Fruit fly (Drosophila melanogaster): ENCODE data around the gene Pus1.

Gene Pus1

DNA sequence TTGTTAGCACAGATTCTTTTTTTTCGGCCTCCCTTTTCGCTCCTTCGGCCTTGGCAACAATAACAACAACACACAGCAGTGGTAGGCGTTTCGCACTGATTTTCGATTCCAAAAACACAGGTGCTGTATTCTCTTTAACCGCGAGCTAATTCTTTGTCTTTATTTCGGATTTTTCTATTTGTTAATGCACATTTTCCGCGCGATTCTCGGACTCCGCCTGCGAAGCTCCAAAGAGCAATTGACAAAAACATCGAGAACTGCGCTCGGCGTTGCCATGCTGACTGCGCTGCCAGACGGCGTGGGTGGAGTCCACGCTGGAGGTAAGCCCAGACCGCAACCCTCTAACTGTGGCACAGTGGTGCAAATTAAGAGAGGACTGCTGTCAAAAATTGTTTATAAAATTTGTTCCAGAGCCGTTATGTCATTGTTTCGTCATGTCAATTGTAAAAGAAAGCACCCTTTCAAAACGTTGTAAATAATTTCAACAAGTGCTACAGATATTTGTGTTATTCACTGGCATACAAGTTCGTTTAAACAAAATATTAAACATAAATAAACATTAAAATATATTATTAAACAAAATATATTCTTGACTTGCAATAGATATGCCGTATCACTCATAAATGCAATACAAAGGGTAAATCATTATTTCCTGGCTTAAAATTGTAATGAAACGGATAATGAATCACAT, 34.9 kb downstream of the Pus1 start, which contains the start of the genes DPCoAC and CG5180 (continued):
- TF ChIP-seq sc (optimal IDR thresholded peaks at IDR 0.05) (no peak), sc (GFP tag; optimal IDR thresholded peaks at IDR 0.05) (no peak), Hmr (GFP tag; optimal IDR thresholded peaks at IDR 0.05) (peak; percentile 69), CG9437 (GFP tag; optimal IDR thresholded peaks at IDR 0.05) (peak; percentile 59), BEAF-32 (GFP tag; optimal IDR thresholded peaks at IDR 0.05) (peak; percentile 63), amos (GFP tag; IDR thresholded peaks at IDR 0.05; ENCODE audit: partially characterized antibody) (peak; percentile 78), hbn (GFP tag; IDR thresholded peaks at IDR 0.05; ENCODE audit: partially characterized antibody) (peak; percentile 49), CG17359 (tag; optimal IDR thresholded peaks at IDR 0.05) (peak; percentile 56), Adf1 (GFP tag; IDR thresholded peaks at IDR 0.05) (peak; percentile 83), Dbx (GFP tag; IDR thresholded peaks at IDR 0.05) (peak; percentile 85), CG15696 (tag; optimal IDR thresholded peaks at IDR 0.05) (peak; percentile 42), CG6683 (GFP tag; optimal IDR thresholded peaks at IDR 0.05) (no peak), CG5180 (GFP tag; optimal IDR thresholded peaks at IDR 0.05) (peak; percentile 51), Doc2 (GFP tag; IDR thresholded peaks at IDR 0.05) (no peak), cg (GFP tag; optimal IDR thresholded peaks at IDR 0.05) (peak; percentile 56), Hr3 (GFP tag; optimal IDR thresholded peaks at IDR 0.05) (peak; percentile 61), jing (GFP tag; optimal IDR thresholded peaks at IDR 0.05) (no peak), Ets65A (GFP tag) (peak; percentile 95), bowl (GFP tag; IDR thresholded peaks at IDR 0.05) (no peak), CG10366 (GFP tag; IDR thresholded peaks at IDR 0.05) (peak; percentile 68), dmrt11E (tag; optimal IDR thresholded peaks at IDR 0.05) (peak; percentile 22), tgo (GFP tag; IDR thresholded peaks at IDR 0.05) (peak; percentile 72; the same call in 2 of the 3 replicates), CG13123 (GFP tag; optimal IDR thresholded peaks at IDR 0.05) (peak; percentile 51), CG33557 (GFP tag; optimal IDR thresholded peaks at IDR 0.05) (peak; percentile 16), ranshi (GFP tag; IDR thresholded peaks at IDR 0.05) (peak; percentile 70; the same call in 1 of the 2 replicates), Sox102F (GFP tag; optimal IDR thresholded peaks at IDR 0.05) (peak; percentile 48), danr (GFP tag; IDR thresholded peaks at IDR 0.05) (0 out of 2 replicates have a peak, but pooled peaks have one; percentile 33), ci (GFP tag; IDR thresholded peaks at IDR 0.05) (peak; percentile 76), CG30403 (GFP tag; optimal IDR thresholded peaks at IDR 0.05) (peak; percentile 73), Mes4 (GFP tag; optimal IDR thresholded peaks at IDR 0.05) (peak; percentile 14), Sry-δ (GFP tag; optimal IDR thresholded peaks at IDR 0.05) (peak; percentile 71), Antp (GFP tag; optimal IDR thresholded peaks at IDR 0.05) (peak; percentile 77), CG2889 (GFP tag; IDR thresholded peaks at IDR 0.05) (peak; percentile 71), gsb (GFP tag; IDR thresholded peaks at IDR 0.05) (0 out of 2 replicates have a peak, but pooled peaks have one; percentile 40), CG14860 (GFP tag; IDR thresholded peaks at IDR 0.05; ENCODE audit: partially characterized antibody) (peak; percentile 39; the same call in 1 of the 3 replicates), CG15011 (GFP tag; optimal IDR thresholded peaks at IDR 0.05) (no peak), CG16813 (GFP tag; IDR thresholded peaks at IDR 0.05; ENCODE audit: partially characterized antibody) (peak; percentile 51), stwl (tag; optimal IDR thresholded peaks at IDR 0.05) (peak; percentile 47), CG5953 (GFP tag; IDR thresholded peaks at IDR 0.05) (no peak), bigmax (GFP tag; optimal IDR thresholded peaks at IDR 0.05) (peak; percentile 16), HmgZ (tag; optimal IDR thresholded peaks at IDR 0.05) (peak; percentile 78), CG34422 (GFP tag; IDR thresholded peaks at IDR 0.05) (peak; percentile 75), HmgD (GFP tag; optimal IDR thresholded peaks at IDR 0.05) (peak; percentile 92), CG31388 (GFP tag; optimal IDR thresholded peaks at IDR 0.05) (peak; percentile 30), ERR (GFP tag; optimal IDR thresholded peaks at IDR 0.05) (peak; percentile 52), z (GFP tag; IDR thresholded peaks at IDR 0.05) (no peak), CG7556 (GFP tag; optimal IDR thresholded peaks at IDR 0.05) (peak; percentile 36), phol (tag; optimal IDR thresholded peaks at IDR 0.05) (peak; percentile 67), jigr1 (GFP tag; IDR thresholded peaks at IDR 0.05) (peak; percentile 58; the same call in 2 of the 3 replicates)

Measured in whole organism, embryonic.